Worm (Caenorhabditis elegans) whole organism, early embryonic: ENCODE measurements around the gene cbs-1.

ENCODE experiments used
- aly-1 ChIP-seq: sonication (generic microtip); optimal IDR thresholded peaks from 2 replicates; lab custom pipeline; 2016; ENCODE audit warnings: missing genetic modification characterization, missing compliant biosample characterization
- ama-1 ChIP-seq: fragments of 150-350 bp; optimal IDR thresholded peaks from 2 replicates; lab custom pipeline; 2014
- ceh-13 ChIP-seq: fragments of 200-800 bp; sonication (Bioruptor generic); optimal IDR thresholded peaks from 2 replicates; lab custom pipeline; 2018; ENCODE audit warnings: mild to moderate bottlenecking, missing genetic modification characterization, missing compliant biosample characterization
- ceh-36 ChIP-seq: sonication (generic microtip); optimal IDR thresholded peaks from 2 replicates; lab custom pipeline; 2016; ENCODE audit warnings: missing genetic modification characterization, inconsistent platforms, missing compliant biosample characterization
- flt-1 ChIP-seq: fragments of 200-800 bp; sonication (Bioruptor generic); IDR thresholded peaks from 2 replicates; pipeline ENCODE4 v1.3.6; 2022; ENCODE audit warnings: missing genetic modification characterization, missing compliant biosample characterization
- sea-1 ChIP-seq: fragments of 200-800 bp; sonication (Bioruptor generic); conservative IDR thresholded peaks from 2 replicates; pipeline ENCODE4 v1.3.6; 2022; ENCODE audit warnings: missing genetic modification characterization, missing compliant biosample characterization
- tbx-11 ChIP-seq: fragments of 200-800 bp; sonication (Bioruptor generic); IDR thresholded peaks from 2 replicates; pipeline ENCODE4 v1.3.6; 2022; ENCODE audit warnings: missing genetic modification characterization, missing compliant biosample characterization
- tbx-37 ChIP-seq: fragments of 200-800 bp; sonication (Bioruptor generic); conservative IDR thresholded peaks from 2 replicates; pipeline ENCODE4 v1.3.6; 2022; ENCODE audit warnings: missing genetic modification reagents, missing genetic modification characterization, missing compliant biosample characterization

DNA sequence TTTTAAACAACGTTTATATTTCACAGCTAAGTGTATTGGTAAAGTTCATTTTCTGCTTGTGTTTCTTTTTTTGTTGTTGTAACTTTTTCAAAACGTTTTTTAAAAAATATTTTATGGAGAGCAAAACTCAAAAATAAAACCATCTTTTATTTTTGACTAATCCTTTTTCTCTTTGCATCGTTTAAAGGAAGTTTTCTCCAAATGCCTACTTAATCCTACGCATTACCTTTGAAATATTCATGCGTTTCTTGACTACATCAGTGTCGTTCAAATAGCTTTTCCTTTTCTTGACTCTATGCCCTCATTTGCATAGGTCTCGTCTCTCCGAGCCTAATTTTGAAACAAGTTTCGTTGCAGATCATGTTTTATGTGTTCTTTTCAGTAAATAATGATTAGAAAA is 27.0 kb downstream of the cbs-1 start:
- TF ChIP-seq ama-1 (lab: Kevin White, UChicago) = no peak
- no peak for TF ChIP-seq tbx-37 (GFP tag; lab: Robert Waterston, UW)
- TF ChIP-seq aly-1 (tag; lab: Kevin White, UChicago) = no peak
- TF ChIP-seq ceh-36 = no peak
- TF ChIP-seq tbx-11 (GFP tag; lab: Robert Waterston, UW) = no peak
- TF ChIP-seq ceh-13 (GFP tag; lab: Kevin White, UChicago) = no peak
- no peak for TF ChIP-seq sea-1 (GFP tag; lab: Robert Waterston, UW)
- no peak for TF ChIP-seq flt-1 (GFP tag; lab: Robert Waterston, UW)
